Worm (Caenorhabditis elegans): ENCODE results near the gene F43D2.6.

- TF ChIP-seq sea-2 (GFP tag; IDR thresholded peaks at IDR 0.05) (no peak), bed-2 (GFP tag; IDR thresholded peaks at IDR 0.05) (no peak), lin-35 (GFP tag; optimal IDR thresholded peaks at IDR 0.05) (no peak)
Observed at ce11 chrV:14609643-14610042, 25.3 kb downstream of the F43D2.6 start, which contains the start of gene R11H6.4.

All from whole organism, young adult.